Worm (Caenorhabditis elegans) whole organism, L3 larva: ENCODE results near the gene F14H3.14.

ENCODE experiments used
- R02D3.7 ChIP-seq: fragments of 150-350 bp; optimal IDR thresholded peaks from 2 replicates; lab custom pipeline; 2014; ENCODE audit warnings: missing biosample characterization, missing genetic modification characterization
- ZK546.5 ChIP-seq: sonication (generic microtip); optimal IDR thresholded peaks from 2 replicates; lab custom pipeline; 2017; ENCODE audit warnings: missing biosample characterization, missing genetic modification characterization
- aly-2 ChIP-seq: fragments of 150-350 bp; optimal IDR thresholded peaks from 2 replicates; lab custom pipeline; 2014; ENCODE audit warnings: missing biosample characterization, missing genetic modification characterization
- ama-1 ChIP-seq: fragments of 150-350 bp; optimal IDR thresholded peaks from 2 replicates; lab custom pipeline; 2018
- ceh-28 ChIP-seq: fragments of 150-350 bp; optimal IDR thresholded peaks from 2 replicates; lab custom pipeline; 2014; ENCODE audit warnings: missing biosample characterization, missing genetic modification reagents, missing genetic modification characterization
- ceh-82 ChIP-seq: fragments of 150-350 bp; optimal IDR thresholded peaks from 2 replicates; lab custom pipeline; 2014; ENCODE audit warnings: missing biosample characterization, missing genetic modification characterization
- daf-12 ChIP-seq: fragments of 150-350 bp; optimal IDR thresholded peaks from 2 replicates; lab custom pipeline; 2014; ENCODE audit warnings: missing biosample characterization, missing genetic modification reagents, missing genetic modification characterization
- egl-27 ChIP-seq: sonication (generic microtip); optimal IDR thresholded peaks from 4 replicates; lab custom pipeline; 2017; ENCODE audit warnings: missing biosample characterization, missing genetic modification reagents, missing genetic modification characterization
- elt-1 ChIP-seq: fragments of 150-350 bp; optimal IDR thresholded peaks from 2 replicates; lab custom pipeline; 2014; ENCODE audit warnings: missing biosample characterization, missing genetic modification characterization
- elt-2 ChIP-seq: sonication (generic microtip); optimal IDR thresholded peaks from 2 replicates; lab custom pipeline; 2016; ENCODE audit warnings: missing genetic modification reagents, mild to moderate bottlenecking, missing genetic modification characterization, missing compliant biosample characterization
- elt-3 ChIP-seq, 3 experiments: fragments of 150-350 bp in 1 of 3; sonication (generic microtip) in 2 of 3; optimal IDR thresholded peaks; 2 replicates in 2 of 3; 4 replicates in 1 of 3; lab custom pipeline; 2014 to 2017; ENCODE audit warnings: missing biosample characterization in 3 of 3, missing genetic modification characterization in 3 of 3
- eor-1 ChIP-seq, 2 experiments: fragments of 150-350 bp; optimal IDR thresholded peaks; 2 replicates each; lab custom pipeline; 2014 to 2018; ENCODE audit warnings: missing biosample characterization in 2 of 2, missing genetic modification characterization in 2 of 2
- fkh-10 ChIP-seq: sonication (generic microtip); optimal IDR thresholded peaks from 2 replicates; lab custom pipeline; 2017; ENCODE audit warnings: missing biosample characterization, missing genetic modification reagents, missing genetic modification characterization
- fkh-2 ChIP-seq: fragments of 150-350 bp; optimal IDR thresholded peaks from 2 replicates; lab custom pipeline; 2014; ENCODE audit warnings: missing biosample characterization, missing genetic modification reagents, missing genetic modification characterization
- hmg-11 ChIP-seq: sonication (generic microtip); optimal IDR thresholded peaks from 2 replicates; lab custom pipeline; 2016; ENCODE audit warnings: missing genetic modification characterization, missing compliant biosample characterization
- jun-1 ChIP-seq: fragments of 150-350 bp; optimal IDR thresholded peaks from 2 replicates; lab custom pipeline; 2014; ENCODE audit warnings: missing biosample characterization, missing genetic modification reagents, missing genetic modification characterization
- lin-39 ChIP-seq: fragments of 150-350 bp; optimal IDR thresholded peaks from 2 replicates; lab custom pipeline; 2018; ENCODE audit warnings: missing biosample characterization, missing genetic modification reagents, missing genetic modification characterization
- mdl-1 ChIP-seq: fragments of 150-350 bp; optimal IDR thresholded peaks from 2 replicates; lab custom pipeline; 2014; ENCODE audit warnings: missing biosample characterization, missing genetic modification characterization
- mml-1 ChIP-seq: fragments of 150-350 bp; sonication (generic microtip); optimal IDR thresholded peaks from 3 replicates; lab custom pipeline; 2014; ENCODE audit warnings: missing biosample characterization, missing genetic modification characterization
- nhr-11 ChIP-seq: fragments of 150-350 bp; optimal IDR thresholded peaks from 2 replicates; lab custom pipeline; 2014; ENCODE audit warnings: missing biosample characterization, missing genetic modification characterization
- nhr-12 ChIP-seq: fragments of 150-350 bp; optimal IDR thresholded peaks from 2 replicates; lab custom pipeline; 2014; ENCODE audit warnings: missing biosample characterization, missing genetic modification characterization
- nhr-23 ChIP-seq: fragments of 150-350 bp; optimal IDR thresholded peaks from 2 replicates; lab custom pipeline; 2014; ENCODE audit warnings: missing biosample characterization, missing genetic modification reagents, missing genetic modification characterization
- nhr-237 ChIP-seq: fragments of 150-350 bp; optimal IDR thresholded peaks from 2 replicates; lab custom pipeline; 2014; ENCODE audit warnings: missing biosample characterization, missing genetic modification characterization
- nhr-25 ChIP-seq: sonication (generic microtip); optimal IDR thresholded peaks from 2 replicates; lab custom pipeline; 2017; ENCODE audit warnings: missing biosample characterization, missing genetic modification characterization
- nhr-28 ChIP-seq: fragments of 150-350 bp; optimal IDR thresholded peaks from 2 replicates; lab custom pipeline; 2014; ENCODE audit warnings: missing biosample characterization, missing genetic modification characterization
- nhr-43 ChIP-seq: sonication (generic microtip); optimal IDR thresholded peaks from 2 replicates; lab custom pipeline; 2016; ENCODE audit warnings: mild to moderate bottlenecking, missing genetic modification characterization, missing compliant biosample characterization; ENCODE audit not compliant: poor library complexity, severe bottlenecking
- nhr-67 ChIP-seq: fragments of 150-350 bp; optimal IDR thresholded peaks from 2 replicates; lab custom pipeline; 2014; ENCODE audit warnings: missing biosample characterization, missing genetic modification characterization
- nhr-77 ChIP-seq: fragments of 150-350 bp; optimal IDR thresholded peaks from 2 replicates; lab custom pipeline; 2014; ENCODE audit warnings: missing biosample characterization, missing genetic modification characterization
- pha-4 ChIP-seq: fragments of 150-350 bp; optimal IDR thresholded peaks from 2 replicates; lab custom pipeline; 2014; ENCODE audit warnings: missing biosample characterization, missing genetic modification reagents, missing genetic modification characterization
- pqm-1 ChIP-seq: fragments of 150-350 bp; optimal IDR thresholded peaks from 2 replicates; lab custom pipeline; 2017; ENCODE audit warnings: missing biosample characterization, missing genetic modification characterization, inconsistent platforms
- sea-2 ChIP-seq: fragments of 150-350 bp; sonication (generic microtip); optimal IDR thresholded peaks from 4 replicates; lab custom pipeline; 2014; ENCODE audit warnings: missing biosample characterization, missing genetic modification reagents, missing genetic modification characterization
- snpc-4 ChIP-seq: fragments of 150-350 bp; optimal IDR thresholded peaks from 2 replicates; lab custom pipeline; 2014; ENCODE audit warnings: missing biosample characterization, missing genetic modification characterization
- tbx-2 ChIP-seq: sonication (generic microtip); optimal IDR thresholded peaks from 2 replicates; lab custom pipeline; 2016; ENCODE audit warnings: mild to moderate bottlenecking, missing genetic modification characterization, missing compliant biosample characterization
- unc-39 ChIP-seq: sonication (generic microtip); optimal IDR thresholded peaks from 4 replicates; lab custom pipeline; 2017; ENCODE audit warnings: missing biosample characterization, missing genetic modification characterization
- unc-62 ChIP-seq: fragments of 150-350 bp; sonication (generic microtip); optimal IDR thresholded peaks from 4 replicates; lab custom pipeline; 2014; ENCODE audit warnings: missing biosample characterization, missing genetic modification reagents, missing genetic modification characterization
- zag-1 ChIP-seq: fragments of 150-350 bp; optimal IDR thresholded peaks from 2 replicates; lab custom pipeline; 2014; ENCODE audit warnings: missing biosample characterization, missing genetic modification characterization

The F14H3.14 gene

DNA sequence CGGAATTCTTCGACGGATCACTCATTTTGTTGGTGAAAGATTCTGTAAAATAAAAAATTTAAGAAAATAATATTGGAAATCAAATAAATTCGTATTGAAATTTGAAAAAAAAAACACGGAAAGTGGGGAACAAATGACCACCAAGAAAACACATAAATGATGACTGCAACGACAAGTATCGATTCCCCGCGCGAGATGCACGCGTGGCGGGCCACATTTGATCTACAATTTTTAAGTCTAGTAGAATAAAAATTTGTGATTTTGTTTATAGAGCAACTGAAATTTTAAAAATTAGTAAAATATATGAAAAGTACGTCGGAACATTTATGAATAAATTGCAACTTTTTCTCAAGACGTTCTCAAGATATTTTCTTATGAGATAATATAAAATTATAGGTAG lies 7.7 kb downstream of the F14H3.14 start, which contains the start of gene F14H3.4:
Gene F14H3.4 (minus strand): TSS at position 42 of the 400 bp plus-strand sequence.
- TF ChIP-seq nhr-23 (no peak), R02D3.7 (tag; lab: Kevin White, UChicago) (no peak), tbx-2 (tag; lab: Kevin White, UChicago) (no peak), nhr-43 (tag; lab: Kevin White, UChicago) (no peak), mdl-1 (tag; lab: Kevin White, UChicago) (no peak), pha-4 (tag; lab: Kevin White, UChicago) (no peak), nhr-67 (tag; lab: Kevin White, UChicago) (no peak), nhr-12 (no peak), elt-2 (tag; lab: Kevin White, UChicago) (no peak), ceh-82 (no peak), egl-27 (tag; lab: Kevin White, UChicago) (no peak), elt-3 (tag; optimal IDR thresholded peaks at IDR 0.05; lab: Kevin White, UChicago) (no peak)

DNA sequence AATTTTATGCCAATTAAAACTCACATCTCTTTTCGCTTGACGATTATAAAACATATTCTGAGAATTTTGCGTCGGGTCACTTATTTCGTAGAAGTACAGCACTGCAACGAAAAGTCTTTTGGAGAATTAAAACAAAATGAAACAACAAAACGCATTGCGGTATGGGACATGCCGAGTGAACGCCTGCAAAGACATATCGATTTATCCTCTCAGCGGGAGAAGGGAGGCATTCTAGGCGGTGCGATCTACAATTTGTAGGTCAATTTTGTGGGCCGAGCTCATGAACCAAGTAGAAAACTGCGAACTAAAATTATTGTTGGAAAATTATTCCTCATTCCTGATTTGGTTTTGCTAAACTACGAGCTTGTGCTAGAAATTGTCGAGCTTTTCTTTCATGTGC lies 9.3 kb downstream of the F14H3.14 start, which contains the start of gene F14H3.3:
Gene F14H3.3 (minus strand): TSS at position 101 of the 400 bp plus-strand sequence.
- TF ChIP-seq snpc-4 (no peak), fkh-10 (no peak), pqm-1 (no peak), ceh-82 (no peak), hmg-11 (tag; lab: Kevin White, UChicago) (no peak), unc-39 (no peak), nhr-11 (tag; lab: Kevin White, UChicago) (no peak), tbx-2 (tag; lab: Kevin White, UChicago) (no peak), jun-1 (tag; lab: Kevin White, UChicago) (no peak), R02D3.7 (tag; lab: Kevin White, UChicago) (no peak), aly-2 (tag; lab: Kevin White, UChicago) (no peak), ama-1 (lab: Kevin White, UChicago) (no peak), nhr-43 (tag; lab: Kevin White, UChicago) (no peak), nhr-12 (no peak), daf-12 (no peak), elt-2 (tag; lab: Kevin White, UChicago) (no peak), lin-39 (tag; lab: Kevin White, UChicago) (no peak)

DNA sequence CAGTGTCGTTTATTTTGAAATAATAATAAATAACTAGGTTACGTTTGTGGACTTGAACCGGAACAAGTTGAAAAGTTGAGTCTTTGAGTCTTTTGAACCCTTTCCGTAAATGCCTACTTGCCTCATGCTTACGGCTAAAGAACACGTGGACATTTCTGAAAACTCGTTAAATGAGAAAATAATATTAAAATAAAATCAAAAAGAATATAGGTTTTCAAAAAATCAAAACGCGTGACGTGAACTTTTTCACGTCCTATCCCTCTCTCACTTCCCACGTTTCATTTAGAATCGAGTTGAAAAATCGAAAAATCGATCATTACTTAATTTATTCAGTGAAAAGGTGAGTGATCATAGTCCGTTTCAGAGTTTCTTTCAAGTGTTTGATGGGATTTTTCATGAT lies 13.5 kb downstream of the F14H3.14 start, which contains the start of gene best-12:
Gene best-12 (plus strand): TSS at position 301 of the 400 bp plus-strand sequence.
- TF ChIP-seq sea-2 (GFP tag; lab: Kevin White, UChicago) (no peak), elt-3 (tag; optimal IDR thresholded peaks at IDR 0.05; lab: Kevin White, UChicago) (no peak), fkh-2 (tag; lab: Kevin White, UChicago) (no peak), unc-62 (no peak), mdl-1 (tag; lab: Kevin White, UChicago) (no peak), elt-1 (tag; lab: Kevin White, UChicago) (no peak), nhr-28 (tag; lab: Kevin White, UChicago) (no peak)

DNA sequence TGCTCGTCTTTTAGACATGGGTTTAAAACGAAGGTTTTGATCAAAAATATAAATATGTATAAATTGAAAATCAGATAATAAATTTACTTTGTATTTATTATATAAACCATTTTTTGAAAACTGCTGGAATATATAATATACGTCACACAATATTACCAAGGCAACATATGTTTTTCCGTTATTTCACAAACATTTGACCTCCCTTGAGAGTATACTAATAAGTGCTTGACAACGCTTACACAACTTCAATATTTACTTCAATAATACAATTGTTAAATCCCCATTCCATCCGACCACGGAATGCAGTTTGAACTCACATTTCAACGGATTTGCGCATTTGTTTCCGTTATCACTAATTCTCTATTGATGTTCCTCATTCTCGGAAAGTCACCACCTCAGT lies 15.2 kb downstream of the F14H3.14 start, which contains the start of gene str-198:
Gene str-198 (plus strand): TSS at position 301 of the 400 bp plus-strand sequence.
- no peak for TF ChIP-seq fkh-2 (tag; lab: Kevin White, UChicago)
- no peak for TF ChIP-seq egl-27 (tag; lab: Kevin White, UChicago)
- TF ChIP-seq eor-1 (tag; optimal IDR thresholded peaks at IDR 0.05; lab: Kevin White, UChicago) = no peak
- TF ChIP-seq ZK546.5 (tag; lab: Kevin White, UChicago) = no peak
- TF ChIP-seq tbx-2 (tag; lab: Kevin White, UChicago) = no peak
- no peak for TF ChIP-seq nhr-25 (tag; lab: Kevin White, UChicago)
- TF ChIP-seq mdl-1 (tag; lab: Kevin White, UChicago) = no peak
- TF ChIP-seq ceh-28 = no peak
- TF ChIP-seq pha-4 (tag; lab: Kevin White, UChicago) = no peak
- no peak for TF ChIP-seq ceh-82
- no peak for TF ChIP-seq nhr-28 (tag; lab: Kevin White, UChicago)
- no peak for TF ChIP-seq zag-1 (tag; lab: Kevin White, UChicago)

DNA sequence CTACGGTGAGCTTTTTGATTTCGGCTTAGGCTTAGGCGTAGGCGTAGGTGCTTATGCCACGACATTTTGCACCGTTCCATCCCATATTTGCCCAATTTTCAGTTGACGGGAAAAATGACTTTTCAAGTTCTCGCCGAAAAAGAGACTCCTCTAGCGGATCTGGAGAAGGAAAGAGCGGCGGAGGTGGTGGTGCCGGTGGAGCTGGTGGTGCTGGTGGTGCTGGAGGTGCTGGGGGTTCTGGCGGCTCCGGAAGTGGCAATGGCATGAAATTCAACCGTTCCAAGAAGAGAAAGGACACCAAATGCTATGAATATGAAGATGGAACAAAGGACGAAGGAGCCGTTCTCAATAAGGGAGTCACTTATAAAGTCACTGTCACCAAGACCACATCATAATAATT lies 15.6 kb downstream of the F14H3.14 start:
- no peak for TF ChIP-seq ama-1 (lab: Kevin White, UChicago)
- TF ChIP-seq ZK546.5 (tag; lab: Kevin White, UChicago) = no peak
- no peak for TF ChIP-seq egl-27 (tag; lab: Kevin White, UChicago)
- TF ChIP-seq nhr-12 = no peak
- TF ChIP-seq nhr-77 (tag; lab: Kevin White, UChicago) = no peak
- no peak for TF ChIP-seq nhr-237 (tag; lab: Kevin White, UChicago)
- no peak for TF ChIP-seq unc-62
- no peak for TF ChIP-seq fkh-2 (tag; lab: Kevin White, UChicago)
- TF ChIP-seq elt-3 (tag; optimal IDR thresholded peaks at IDR 0.05; lab: Kevin White, UChicago) = no peak
- no peak for TF ChIP-seq pha-4 (tag; lab: Kevin White, UChicago)
- no peak for TF ChIP-seq snpc-4
- no peak for TF ChIP-seq mml-1 (tag; lab: Kevin White, UChicago)
- no peak for TF ChIP-seq nhr-43 (tag; lab: Kevin White, UChicago)
